Worm (Caenorhabditis elegans) whole organism, L4 larva: ENCODE measurements around the gene bcl-11.

Source experiments
- D1046.2 ChIP-seq: fragments of 200-800 bp; sonication (Bioruptor generic); IDR thresholded peaks from 2 replicates; pipeline ENCODE4 v1.3.6; 2022; ENCODE audit warnings: missing genetic modification characterization, missing compliant biosample characterization
- F37D6.2 ChIP-seq: sonication (generic microtip); optimal IDR thresholded peaks from 2 replicates; lab custom pipeline; 2016; ENCODE audit warnings: mild to moderate bottlenecking, missing genetic modification characterization, missing compliant biosample characterization
- F44E2.7 ChIP-seq: fragments of 200-800 bp; sonication (Bioruptor generic); IDR thresholded peaks from 2 replicates; pipeline ENCODE4 v2.1.2; 2022; ENCODE audit warnings: missing genetic modification characterization, missing compliant biosample characterization
- T20F7.1 ChIP-seq: fragments of 200-800 bp; sonication (Bioruptor generic); optimal IDR thresholded peaks from 2 replicates; lab custom pipeline; 2018; ENCODE audit warnings: mild to moderate bottlenecking, missing genetic modification characterization, missing compliant biosample characterization
- T26A8.4 ChIP-seq: fragments of 200-800 bp; sonication (Bioruptor generic); IDR thresholded peaks from 2 replicates; pipeline ENCODE4 v1.3.6; 2022; ENCODE audit warnings: missing genetic modification characterization, missing compliant biosample characterization
- Y105C5A.15 ChIP-seq: fragments of 200-800 bp; sonication (Bioruptor generic); IDR thresholded peaks from 2 replicates; pipeline ENCODE4 v1.3.6; 2022; ENCODE audit warnings: missing genetic modification characterization, missing compliant biosample characterization
- ceh-20 ChIP-seq: fragments of 200-800 bp; sonication (Bioruptor generic); IDR thresholded peaks from 2 replicates; pipeline ENCODE4 v1.3.6; 2022; ENCODE audit warnings: missing genetic modification reagents, missing genetic modification characterization, missing compliant biosample characterization
- cey-2 ChIP-seq: sonication (generic microtip); optimal IDR thresholded peaks from 3 replicates; lab custom pipeline; 2017; ENCODE audit warnings: missing genetic modification characterization, mild to moderate bottlenecking, missing compliant biosample characterization, antibody characterized with exemption, borderline replicate concordance; ENCODE audit not compliant: insufficient read depth
- daf-16 ChIP-seq, 3 experiments: sonication (generic microtip); optimal IDR thresholded peaks; 2 replicates each; lab custom pipeline; 2016 to 2017; ENCODE audit warnings: missing genetic modification characterization in 3 of 3, missing genetic modification reagents in 3 of 3, mild to moderate bottlenecking in 2 of 3, missing compliant biosample characterization in 2 of 3, missing biosample characterization in 1 of 3, moderate library complexity in 1 of 3
- dmd-6 ChIP-seq: fragments of 200-800 bp; sonication (Bioruptor generic); IDR thresholded peaks from 2 replicates; pipeline ENCODE4 v1.3.6; 2022; ENCODE audit warnings: missing genetic modification reagents, missing genetic modification characterization, missing compliant biosample characterization
- dpl-1 ChIP-seq: fragments of 150-350 bp; optimal IDR thresholded peaks from 2 replicates; lab custom pipeline; 2014; ENCODE audit warnings: missing biosample characterization, missing genetic modification reagents, missing genetic modification characterization
- dve-1 ChIP-seq: sonication (generic microtip); optimal IDR thresholded peaks from 2 replicates; lab custom pipeline; 2017; ENCODE audit warnings: antibody characterized with exemption, mild to moderate bottlenecking, missing genetic modification characterization, missing compliant biosample characterization; ENCODE audit not compliant: insufficient read depth
- fos-1 ChIP-seq: fragments of 150-350 bp; optimal IDR thresholded peaks from 2 replicates; lab custom pipeline; 2014; ENCODE audit warnings: missing biosample characterization, missing genetic modification characterization
- hlh-11 ChIP-seq: fragments of 200-800 bp; sonication (Bioruptor generic); optimal IDR thresholded peaks from 2 replicates; lab custom pipeline; 2018; ENCODE audit warnings: mild to moderate bottlenecking, missing genetic modification characterization, missing compliant biosample characterization
- hlh-30 ChIP-seq: sonication (generic microtip); optimal IDR thresholded peaks from 2 replicates; lab custom pipeline; 2017; ENCODE audit warnings: antibody characterized with exemption, mild to moderate bottlenecking, missing genetic modification characterization, missing compliant biosample characterization; ENCODE audit not compliant: insufficient read depth
- hmg-1.1 ChIP-seq: fragments of 200-800 bp; sonication (Bioruptor generic); IDR thresholded peaks from 2 replicates; pipeline ENCODE4 v1.3.6; 2022; ENCODE audit warnings: missing genetic modification reagents, missing genetic modification characterization, missing compliant biosample characterization
- lim-7 ChIP-seq: fragments of 200-800 bp; sonication (Bioruptor generic); IDR thresholded peaks from 2 replicates; pipeline ENCODE4 v1.3.6; 2022; ENCODE audit warnings: missing genetic modification characterization, missing compliant biosample characterization
- lin-1 ChIP-seq: fragments of 200-800 bp; sonication (Bioruptor generic); IDR thresholded peaks from 2 replicates; pipeline ENCODE4 v1.3.6; 2022; ENCODE audit warnings: missing genetic modification reagents, missing genetic modification characterization, missing compliant biosample characterization
- lin-15B ChIP-seq: fragments of 150-350 bp; sonication (generic microtip); optimal IDR thresholded peaks from 3 replicates; lab custom pipeline; 2014; ENCODE audit warnings: missing biosample characterization, missing genetic modification characterization
- lsy-2 ChIP-seq, 2 experiments: fragments of 150-350 bp in 1 of 2; sonication (generic microtip) in 1 of 2; optimal IDR thresholded peaks; 2 replicates each; lab custom pipeline; 2014 to 2017; ENCODE audit warnings: missing biosample characterization in 2 of 2, missing genetic modification characterization in 2 of 2
- mdl-1 ChIP-seq, 2 experiments: fragments of 150-350 bp in 1 of 2; sonication (generic microtip) in 1 of 2; optimal IDR thresholded peaks; 2 replicates each; lab custom pipeline; 2014 to 2017; ENCODE audit warnings: missing biosample characterization in 2 of 2, missing genetic modification characterization in 2 of 2
- mep-1 ChIP-seq: fragments of 150-350 bp; sonication (generic microtip); optimal IDR thresholded peaks from 3 replicates; lab custom pipeline; 2014; ENCODE audit warnings: missing biosample characterization, missing genetic modification characterization
- mxl-3 ChIP-seq: fragments of 200-800 bp; sonication (Bioruptor generic); optimal IDR thresholded peaks from 2 replicates; lab custom pipeline; 2018; ENCODE audit warnings: mild to moderate bottlenecking, missing genetic modification characterization, missing compliant biosample characterization
- nhr-102 ChIP-seq: sonication (generic microtip); optimal IDR thresholded peaks from 2 replicates; lab custom pipeline; 2016; ENCODE audit warnings: mild to moderate bottlenecking, missing genetic modification characterization, moderate library complexity, missing compliant biosample characterization
- nhr-237 ChIP-seq: sonication (generic microtip); optimal IDR thresholded peaks from 2 replicates; lab custom pipeline; 2017; ENCODE audit warnings: missing biosample characterization, missing genetic modification characterization
- nhr-25 ChIP-seq: sonication (generic microtip); optimal IDR thresholded peaks from 2 replicates; lab custom pipeline; 2017; ENCODE audit warnings: missing genetic modification characterization, mild to moderate bottlenecking, missing compliant biosample characterization, antibody characterized with exemption, moderate library complexity, borderline replicate concordance; ENCODE audit not compliant: insufficient read depth
- nhr-28 ChIP-seq: fragments of 150-350 bp; optimal IDR thresholded peaks from 2 replicates; lab custom pipeline; 2014; ENCODE audit warnings: missing biosample characterization, missing genetic modification characterization
- nhr-48 ChIP-seq: sonication (generic microtip); optimal IDR thresholded peaks from 2 replicates; lab custom pipeline; 2016; ENCODE audit warnings: mild to moderate bottlenecking, missing genetic modification characterization, missing compliant biosample characterization
- nhr-6 ChIP-seq: fragments of 150-350 bp; optimal IDR thresholded peaks from 2 replicates; lab custom pipeline; 2014; ENCODE audit warnings: missing biosample characterization, missing genetic modification characterization
- nhr-77 ChIP-seq: fragments of 150-350 bp; optimal IDR thresholded peaks from 2 replicates; lab custom pipeline; 2014; ENCODE audit warnings: missing biosample characterization, missing genetic modification characterization
- php-3 ChIP-seq: fragments of 200-800 bp; sonication (Bioruptor generic); IDR thresholded peaks from 2 replicates; pipeline ENCODE4 v1.3.6; 2022; ENCODE audit warnings: missing genetic modification reagents, missing genetic modification characterization, missing compliant biosample characterization
- pqm-1 ChIP-seq: sonication (generic microtip); optimal IDR thresholded peaks from 2 replicates; lab custom pipeline; 2017; ENCODE audit warnings: missing biosample characterization, missing genetic modification characterization
- tra-1 ChIP-seq: fragments of 200-800 bp; sonication (Bioruptor generic); IDR thresholded peaks from 2 replicates; pipeline ENCODE4 v1.3.6; 2022; ENCODE audit warnings: missing genetic modification reagents, missing genetic modification characterization, missing compliant biosample characterization
- unc-62 ChIP-seq, 3 experiments: fragments of 150-350 bp in 1 of 3; sonication (generic microtip); optimal IDR thresholded peaks in 2 of 3; peaks in 1 of 3; 1 replicate in 1 of 3; 2 replicates in 2 of 3; lab custom pipeline; 2014 to 2017; ENCODE audit warnings: missing biosample characterization in 3 of 3, missing genetic modification characterization in 3 of 3, missing genetic modification reagents in 3 of 3, missing genotype in 1 of 3
- zip-2 ChIP-seq: fragments of 150-350 bp; optimal IDR thresholded peaks from 2 replicates; lab custom pipeline; 2014; ENCODE audit warnings: missing biosample characterization, missing genetic modification characterization
- ztf-11 ChIP-seq: fragments of 150-350 bp; optimal IDR thresholded peaks from 2 replicates; lab custom pipeline; 2014; ENCODE audit warnings: missing biosample characterization, missing genetic modification characterization

bcl-11 gene

DNA sequence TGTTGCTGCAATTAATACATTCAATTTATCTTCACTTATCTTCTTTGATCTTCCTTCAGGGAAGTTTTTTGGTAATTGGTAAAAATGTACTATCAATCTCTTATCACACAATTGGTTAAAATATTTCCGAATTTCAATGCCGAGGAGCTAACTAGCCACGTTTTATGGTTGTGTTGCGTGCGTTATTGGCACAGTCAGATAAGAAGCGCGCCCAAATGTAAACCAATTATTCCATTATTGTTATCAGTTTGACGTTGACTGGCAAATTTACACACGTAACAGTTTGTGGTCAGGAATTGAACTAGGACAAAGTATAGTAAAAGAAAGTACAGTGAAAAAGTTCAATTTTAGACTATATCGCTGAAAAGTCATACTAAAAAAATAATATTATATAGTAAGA is 51.8 kb downstream of the bcl-11 start (continued):
- TF ChIP-seq nhr-77 (tag; lab: Kevin White, UChicago) (no peak), zip-2 (tag; lab: Kevin White, UChicago) (no peak), nhr-237 (no peak), lsy-2 (tag; optimal IDR thresholded peaks at IDR 0.05; lab: Kevin White, UChicago) (no peak), Y105C5A.15 (GFP tag; lab: Robert Waterston, UW) (no peak), php-3 (GFP tag; lab: Robert Waterston, UW) (peak; percentile 93), cey-2 (tag; lab: Kevin White, UChicago) (no peak), nhr-25 (tag; lab: Kevin White, UChicago) (no peak), lin-15B (no peak)
- TF ChIP-seq, all 104 proteins: peak for 9

- 0 out of 2 replicates have a peak, but pooled peaks have one; percentile 52 for TF ChIP-seq php-3 (GFP tag; lab: Robert Waterston, UW)
- TF ChIP-seq T26A8.4 (GFP tag; lab: Robert Waterston, UW) = no peak
- TF ChIP-seq dmd-6 = peak; percentile 63
- TF ChIP-seq nhr-6 (tag; lab: Kevin White, UChicago) = no peak
- peak; percentile 79 for TF ChIP-seq pqm-1 (tag; lab: Kevin White, UChicago)
- peak; percentile 33 for TF ChIP-seq hlh-11 (tag; lab: Kevin White, UChicago)
- TF ChIP-seq nhr-28 = peak; percentile 29
Observed at ce11 chrV:6408733-6409227, 53.0 kb downstream of the bcl-11 start, which contains the start of gene bcf-1. TSS of gene bcf-1 (minus strand) at chrV:6408783.

- TF ChIP-seq nhr-48 (tag; lab: Kevin White, UChicago) = peak; percentile 37
- TF ChIP-seq mdl-1 (tag; optimal IDR thresholded peaks at IDR 0.05; lab: Kevin White, UChicago) = peak in 1 of 2 experiments; percentile 75
- TF ChIP-seq lin-1 (GFP tag; lab: Robert Waterston, UW) = 0 out of 2 replicates have a peak, but pooled peaks have one; percentile 11
- TF ChIP-seq nhr-77 (tag; lab: Kevin White, UChicago) = peak; percentile 54
- peak; percentile 84 for TF ChIP-seq pqm-1 (tag; lab: Kevin White, UChicago)
- peak; percentile 68 for TF ChIP-seq ceh-20 (GFP tag; lab: Robert Waterston, UW)
- TF ChIP-seq T20F7.1 = peak; percentile 31
- TF ChIP-seq hmg-1.1 (GFP tag; lab: Robert Waterston, UW) = no peak
- TF ChIP-seq mep-1 (tag; lab: Kevin White, UChicago) = peak; percentile 21
- peak; percentile 31 for TF ChIP-seq nhr-102 (tag; lab: Kevin White, UChicago)
- no peak for TF ChIP-seq fos-1 (tag; lab: Kevin White, UChicago)
- peak; percentile 99 for TF ChIP-seq php-3 (GFP tag; lab: Robert Waterston, UW)
- TF ChIP-seq lsy-2 (tag; optimal IDR thresholded peaks at IDR 0.05; lab: Kevin White, UChicago) = peak in 1 of 2 experiments; percentile 38
- no peak for TF ChIP-seq daf-16 (GFP tag; optimal IDR thresholded peaks at IDR 0.05; lab: Kevin White, UChicago)
- peak; percentile 34 for TF ChIP-seq daf-16 (tag; optimal IDR thresholded peaks at IDR 0.05; lab: Kevin White, UChicago)
- peak; percentile 17 for TF ChIP-seq mxl-3 (GFP tag; lab: Kevin White, UChicago)
- no peak for TF ChIP-seq F37D6.2 (tag; lab: Kevin White, UChicago)
- TF ChIP-seq tra-1 = peak; percentile 67; the same call in 1 of the 2 replicates
- no peak for TF ChIP-seq dpl-1 (GFP tag; lab: Kevin White, UChicago)
- TF ChIP-seq ztf-11 (tag; lab: Kevin White, UChicago) = no peak
- TF ChIP-seq dve-1 (tag; lab: Kevin White, UChicago) = peak; percentile 74
- TF ChIP-seq hlh-30 = peak; percentile 50
- no peak for TF ChIP-seq lim-7
- peak in 1 of 2 experiments; percentile 25 for TF ChIP-seq unc-62 (GFP tag; optimal IDR thresholded peaks at IDR 0.05 in 1 of 2; lab: Kevin White, UChicago)
- TF ChIP-seq unc-62 (tag; optimal IDR thresholded peaks at IDR 0.05; lab: Kevin White, UChicago) = no peak
- no peak for TF ChIP-seq D1046.2 (GFP tag; lab: Robert Waterston, UW)
- peak; percentile 72 for TF ChIP-seq hlh-11 (tag; lab: Kevin White, UChicago)
- TF ChIP-seq F44E2.7 (GFP tag; lab: Robert Waterston, UW) = no peak
- TF ChIP-seq nhr-28 = peak; percentile 91
- peak; percentile 93 for TF ChIP-seq dmd-6
Observed at ce11 chrV:6411161-6411560, 55.3 kb downstream of the bcl-11 start.
